Worm (Caenorhabditis elegans): Measurements from ENCODE around the gene srw-90.
"Not testable (repeated sequence)": the region's sequence is repeated elsewhere in the genome, so short reads cannot be mapped to it uniquely, and the experiment has no call there.

- not testable (repeated sequence) for TF ChIP-seq nhr-23 (tag; optimal IDR thresholded peaks at IDR 0.05); nhr-12 (tag; optimal IDR thresholded peaks at IDR 0.05); ceh-82 (tag; optimal IDR thresholded peaks at IDR 0.05); lsy-2 (tag; optimal IDR thresholded peaks at IDR 0.05); fos-1 (tag; optimal IDR thresholded peaks at IDR 0.05); ztf-11 (tag; optimal IDR thresholded peaks at IDR 0.05); nhr-25 (tag; optimal IDR thresholded peaks at IDR 0.05); dmd-4 (tag; optimal IDR thresholded peaks at IDR 0.05); elt-1 (tag; optimal IDR thresholded peaks at IDR 0.05); sem-4 (tag; optimal IDR thresholded peaks at IDR 0.05); unc-62 (GFP tag; optimal IDR thresholded peaks at IDR 0.05); alr-1 (tag; optimal IDR thresholded peaks at IDR 0.05); nhr-21 (tag; optimal IDR thresholded peaks at IDR 0.05)
Observed at ce11 chrV:1693876-1694275, 8.0 kb upstream of the srw-90 start, which contains the start of gene Y46H3C.7.
